Worm (Caenorhabditis elegans): ENCODE measurements around the gene ssp-34.
"Not testable (repeated sequence)": the region's sequence is repeated elsewhere in the genome, so short reads cannot be mapped to it uniquely, and the experiment has no call there.

DNA sequence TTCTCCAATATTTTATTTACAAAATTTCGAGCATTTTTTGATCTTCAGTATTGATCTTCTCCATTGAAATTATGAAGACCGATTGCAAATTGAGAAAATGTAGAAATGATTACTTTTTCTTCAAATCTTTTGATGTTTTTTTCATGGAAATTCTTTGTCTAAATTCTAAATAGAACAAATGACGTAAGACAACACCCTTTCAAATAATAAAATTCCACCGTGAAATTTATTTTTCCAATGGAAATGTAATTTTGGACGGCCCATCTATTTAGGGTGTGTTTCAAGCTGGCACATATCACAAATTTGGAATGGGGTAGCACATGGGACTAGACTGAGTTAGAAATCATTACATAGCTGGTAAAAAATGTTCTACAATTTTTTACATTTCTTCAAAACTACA lies 13.3 kb upstream of the ssp-34 start, which contains the start of gene T25B9.2:
- TF ChIP-seq ztf-29 (GFP tag; IDR thresholded peaks at IDR 0.05); med-1 (GFP tag; optimal IDR thresholded peaks at IDR 0.05; ENCODE audit: insufficient read depth); tab-1 (GFP tag; IDR thresholded peaks at IDR 0.05); klf-2 (GFP tag; conservative IDR thresholded peaks at IDR 0.05); cog-1 (tag; optimal IDR thresholded peaks at IDR 0.05); ref-1 (GFP tag; conservative IDR thresholded peaks at IDR 0.05); T22C8.4 (GFP tag; IDR thresholded peaks at IDR 0.05); flt-1 (GFP tag; IDR thresholded peaks at IDR 0.05): not testable (repeated sequence)

Data from whole organism, midembryonic.